Fruit fly (Drosophila melanogaster) whole organism, wandering third instar larva: ENCODE measurements around the gene Sec24CD.

Experiments used
- Abd-B ChIP-seq: fragments of >200 bp; optimal IDR thresholded peaks from 2 replicates; lab custom pipeline; 2017; ENCODE audit warnings: missing biosample characterization, missing genetic modification characterization
- CG32264 ChIP-seq: fragments of 200-800 bp; sonication (Bioruptor generic); optimal IDR thresholded peaks from 2 replicates; lab custom pipeline; 2016; ENCODE audit warnings: missing biosample characterization, missing genetic modification characterization
- CG9705 ChIP-seq: fragments of 200-800 bp; sonication (Bioruptor generic); optimal IDR thresholded peaks from 2 replicates; lab custom pipeline; 2018; ENCODE audit warnings: missing biosample characterization, mild to moderate bottlenecking, missing genetic modification characterization
- CrebA ChIP-seq: fragments of 200-800 bp; sonication (Bioruptor generic); optimal IDR thresholded peaks from 2 replicates; lab custom pipeline; 2016; ENCODE audit warnings: missing biosample characterization, mild to moderate bottlenecking, missing genetic modification characterization, borderline replicate concordance
- Dfd ChIP-seq: fragments of >200 bp; optimal IDR thresholded peaks from 2 replicates; lab custom pipeline; 2017; ENCODE audit warnings: missing biosample characterization, missing genetic modification characterization
- Dif ChIP-seq: fragments of 200-275, 200-300 bp; sonication (Bioruptor generic); optimal IDR thresholded peaks from 2 replicates; lab custom pipeline; 2018; ENCODE audit warnings: missing biosample characterization, missing genetic modification characterization; ENCODE audit not compliant: partially characterized antibody
- GATAd ChIP-seq: sonication (Bioruptor generic); optimal IDR thresholded peaks from 2 replicates; lab custom pipeline; 2016; ENCODE audit warnings: missing biosample characterization, missing genetic modification characterization
- HLH106 ChIP-seq: fragments of 200-800 bp; optimal IDR thresholded peaks from 3 replicates; lab custom pipeline; 2019; ENCODE audit warnings: missing biosample characterization, mild to moderate bottlenecking, missing genetic modification characterization, moderate library complexity
- Hnf4 ChIP-seq: fragments of 200-800 bp; sonication (Bioruptor generic); optimal IDR thresholded peaks from 2 replicates; lab custom pipeline; 2016; ENCODE audit warnings: missing biosample characterization, mild to moderate bottlenecking, missing genetic modification characterization
- Hr78 ChIP-seq: fragments of >200 bp; optimal IDR thresholded peaks from 2 replicates; lab custom pipeline; 2017; ENCODE audit warnings: missing biosample characterization, missing genetic modification characterization
- Hr83 ChIP-seq: fragments of 200-300 bp; sonication (Bioruptor generic); optimal IDR thresholded peaks from 2 replicates; lab custom pipeline; 2016; ENCODE audit warnings: missing biosample characterization, mild to moderate bottlenecking, missing genetic modification characterization, moderate library complexity; ENCODE audit not compliant: poor library complexity, severe bottlenecking
- Jra ChIP-seq: sonication (Bioruptor generic); optimal IDR thresholded peaks from 2 replicates; lab custom pipeline; 2016; ENCODE audit warnings: missing biosample characterization, missing genetic modification characterization
- Mio ChIP-seq: sonication (Bioruptor generic); optimal IDR thresholded peaks from 2 replicates; lab custom pipeline; 2016; ENCODE audit warnings: missing biosample characterization, missing genetic modification characterization
- Myc ChIP-seq: fragments of >200 bp; optimal IDR thresholded peaks from 2 replicates; lab custom pipeline; 2017
- N ChIP-seq: fragments of >200 bp; optimal IDR thresholded peaks from 2 replicates; lab custom pipeline; 2018; ENCODE audit warnings: missing biosample characterization, missing external identifiers, missing genetic modification characterization
- OdsH ChIP-seq: fragments of 200-800 bp; sonication (Bioruptor generic); optimal IDR thresholded peaks from 2 replicates; lab custom pipeline; 2016; ENCODE audit warnings: missing biosample characterization, mild to moderate bottlenecking, missing genetic modification characterization
- Rel ChIP-seq, 2 experiments: fragments of 200-800 bp; sonication (Bioruptor generic) in 1 of 2; optimal IDR thresholded peaks; 2 replicates in 1 of 2; 3 replicates in 1 of 2; lab custom pipeline; 2016 to 2019; ENCODE audit warnings: mild to moderate bottlenecking in 2 of 2, missing biosample characterization in 2 of 2, missing genetic modification characterization in 2 of 2, moderate library complexity in 1 of 2
- Sp1 ChIP-seq: fragments of 200-800 bp; sonication (Bioruptor generic); optimal IDR thresholded peaks from 3 replicates; lab custom pipeline; 2019; ENCODE audit warnings: missing biosample characterization, mild to moderate bottlenecking, missing genetic modification characterization, moderate library complexity
- Vsx2 ChIP-seq: fragments of 200-300, 225-300 bp; sonication (Bioruptor generic); optimal IDR thresholded peaks from 2 replicates; lab custom pipeline; 2018; ENCODE audit warnings: missing biosample characterization, missing genetic modification characterization; ENCODE audit not compliant: partially characterized antibody
- br ChIP-seq: fragments of 200-800 bp; sonication (Bioruptor generic); optimal IDR thresholded peaks from 2 replicates; lab custom pipeline; 2016; ENCODE audit warnings: missing biosample characterization, missing genetic modification characterization
- brk ChIP-seq: fragments of 200-800 bp; sonication (Bioruptor generic); optimal IDR thresholded peaks from 2 replicates; lab custom pipeline; 2016; ENCODE audit warnings: missing biosample characterization, mild to moderate bottlenecking, missing genetic modification characterization
- dl ChIP-seq, 2 experiments: fragments of 175-275, 200-275 bp in 1 of 2; fragments of 200-275 bp in 1 of 2; sonication (Bioruptor generic); optimal IDR thresholded peaks; lab custom pipeline; 2018; ENCODE audit warnings: mild to moderate bottlenecking in 2 of 2, missing biosample characterization in 2 of 2, missing genetic modification characterization in 2 of 2, moderate library complexity in 2 of 2; ENCODE audit not compliant: partially characterized antibody in 2 of 2, insufficient read depth in 1 of 2
- dmrt93B ChIP-seq: fragments of 200-800 bp; sonication (Bioruptor generic); optimal IDR thresholded peaks from 2 replicates; lab custom pipeline; 2018; ENCODE audit warnings: missing biosample characterization, mild to moderate bottlenecking, missing genetic modification characterization
- dsf ChIP-seq: sonication (Bioruptor generic); optimal IDR thresholded peaks from 2 replicates; lab custom pipeline; 2016; ENCODE audit warnings: missing biosample characterization, missing genetic modification characterization, borderline replicate concordance
- ey ChIP-seq: fragments of 200-800 bp; sonication (Bioruptor generic); optimal IDR thresholded peaks from 2 replicates; lab custom pipeline; 2016; ENCODE audit warnings: missing biosample characterization, missing genetic modification characterization
- foxo ChIP-seq, 2 experiments: fragments of 200-800 bp; sonication (Bioruptor generic); optimal IDR thresholded peaks; 2 replicates in 1 of 2; 3 replicates in 1 of 2; lab custom pipeline; 2016 to 2017; ENCODE audit warnings: missing biosample characterization in 2 of 2, missing genetic modification characterization in 2 of 2
- fru ChIP-seq: fragments of 200-800 bp; sonication (Bioruptor generic); optimal IDR thresholded peaks from 3 replicates; lab custom pipeline; 2016; ENCODE audit warnings: missing biosample characterization, mild to moderate bottlenecking, missing genetic modification characterization
- h ChIP-seq: fragments of 200-800 bp; sonication (Bioruptor generic); optimal IDR thresholded peaks from 3 replicates; lab custom pipeline; 2016; ENCODE audit warnings: missing biosample characterization, mild to moderate bottlenecking, missing genetic modification characterization
- jim ChIP-seq: fragments of 175-275, 200-325 bp; sonication (Bioruptor generic); optimal IDR thresholded peaks from 2 replicates; lab custom pipeline; 2016; ENCODE audit warnings: missing biosample characterization, mild to moderate bottlenecking, missing genetic modification characterization
- lola ChIP-seq: fragments of >200 bp; optimal IDR thresholded peaks from 2 replicates; lab custom pipeline; 2017; ENCODE audit warnings: missing biosample characterization, missing genetic modification characterization
- pan ChIP-seq: fragments of >200 bp; optimal IDR thresholded peaks from 2 replicates; lab custom pipeline; 2017
- psq ChIP-seq: fragments of 200-800 bp; sonication (Bioruptor generic); optimal IDR thresholded peaks from 3 replicates; lab custom pipeline; 2017; ENCODE audit warnings: missing biosample characterization, mild to moderate bottlenecking, missing genetic modification characterization, moderate library complexity
- rgr ChIP-seq: fragments of 200-800 bp; sonication (Bioruptor generic); optimal IDR thresholded peaks from 3 replicates; lab custom pipeline; 2016; ENCODE audit warnings: missing biosample characterization, mild to moderate bottlenecking, missing genetic modification characterization
- sage ChIP-seq: fragments of 200-800 bp; sonication (Bioruptor generic); optimal IDR thresholded peaks from 2 replicates; lab custom pipeline; 2016; ENCODE audit warnings: missing biosample characterization, mild to moderate bottlenecking, missing genetic modification characterization
- sv ChIP-seq: fragments of 200-800 bp; sonication (Bioruptor generic); optimal IDR thresholded peaks from 3 replicates; lab custom pipeline; 2016; ENCODE audit warnings: missing biosample characterization, missing genetic modification characterization
- tai ChIP-seq: sonication (Bioruptor generic); optimal IDR thresholded peaks from 2 replicates; lab custom pipeline; 2016; ENCODE audit warnings: missing biosample characterization, missing genetic modification characterization
- usp ChIP-seq: fragments of >200 bp; optimal IDR thresholded peaks from 2 replicates; lab custom pipeline; 2017; ENCODE audit warnings: missing biosample characterization, missing genetic modification characterization
- woc ChIP-seq: sonication (Bioruptor generic); optimal IDR thresholded peaks from 2 replicates; lab custom pipeline; 2016; ENCODE audit warnings: missing biosample characterization, mild to moderate bottlenecking, missing genetic modification characterization

Gene Sec24CD

dm6 chr2L:2214004-2214403 is 22.6 kb downstream of the Sec24CD start, which contains the start of the genes Uch and CG34174:
Uch (minus strand) TSS chr2L:2214211.
CG34174 (plus strand) TSS chr2L:2214266.
- TF ChIP-seq Hr83 (GFP tag; lab: Kevin White, UChicago): no peak
- TF ChIP-seq lola (GFP tag; lab: Kevin White, UChicago): no peak
- TF ChIP-seq sv (GFP tag; lab: Kevin White, UChicago): no peak
- peak; percentile 32 for TF ChIP-seq HLH106 (tag; lab: Kevin White, UChicago)
- no peak for TF ChIP-seq Jra (GFP tag; lab: Kevin White, UChicago)
- TF ChIP-seq foxo (GFP tag; optimal IDR thresholded peaks at IDR 0.05; lab: Kevin White, UChicago): peak in 1 of 2 experiments; percentile 30
- peak; percentile 64 for TF ChIP-seq Sp1 (GFP tag; lab: Kevin White, UChicago)
- TF ChIP-seq Vsx2 (GFP tag; lab: Kevin White, UChicago): no peak
- TF ChIP-seq psq (GFP tag; lab: Kevin White, UChicago): peak; percentile 2
- TF ChIP-seq Dfd (GFP tag; lab: Kevin White, UChicago): no peak
- TF ChIP-seq tai (GFP tag; lab: Kevin White, UChicago): no peak
- TF ChIP-seq Hnf4 (GFP tag; lab: Kevin White, UChicago): no peak
- TF ChIP-seq woc: no peak
- TF ChIP-seq Myc (lab: Kevin White, UChicago): no peak
- TF ChIP-seq Hr78: no peak
- no peak for TF ChIP-seq CG32264
- TF ChIP-seq dl (GFP tag; optimal IDR thresholded peaks at IDR 0.05; lab: Kevin White, UChicago; ENCODE audit: insufficient read depth in 1 of 2, partially characterized antibody in 2 of 2): no peak
- TF ChIP-seq rgr (GFP tag; lab: Kevin White, UChicago): peak; percentile 73
- no peak for TF ChIP-seq usp (GFP tag; lab: Kevin White, UChicago)
- TF ChIP-seq N (GFP tag; lab: Kevin White, UChicago): no peak
- no peak for TF ChIP-seq Mio
- TF ChIP-seq dmrt93B (GFP tag; lab: Kevin White, UChicago): no peak
- no peak for TF ChIP-seq sage
- peak; percentile 55 for TF ChIP-seq CG9705 (GFP tag; lab: Kevin White, UChicago)
- TF ChIP-seq CrebA (GFP tag; lab: Kevin White, UChicago): no peak
- TF ChIP-seq br (GFP tag; lab: Kevin White, UChicago): no peak
- peak; percentile 36 for TF ChIP-seq OdsH (GFP tag; lab: Kevin White, UChicago)
- no peak for TF ChIP-seq dsf
- TF ChIP-seq Rel (GFP tag; optimal IDR thresholded peaks at IDR 0.05; lab: Kevin White, UChicago): no peak
- TF ChIP-seq Rel (tag; optimal IDR thresholded peaks at IDR 0.05; lab: Kevin White, UChicago): peak; percentile 52
- no peak for TF ChIP-seq fru
- TF ChIP-seq GATAd (GFP tag; lab: Kevin White, UChicago): no peak
- no peak for TF ChIP-seq brk (GFP tag; lab: Kevin White, UChicago)
- no peak for TF ChIP-seq Dif (GFP tag; lab: Kevin White, UChicago)
- no peak for TF ChIP-seq pan (lab: Kevin White, UChicago)
- TF ChIP-seq ey (GFP tag; lab: Kevin White, UChicago): peak; percentile 3
- TF ChIP-seq jim: no peak
- no peak for TF ChIP-seq Abd-B
- peak; percentile 67 for TF ChIP-seq h

dm6 chr2L:2212478-2212877 is 24.2 kb downstream of the Sec24CD start, which contains the start of gene CG15385:
CG15385 (minus strand) TSS chr2L:2212571.
- TF ChIP-seq sv (GFP tag; lab: Kevin White, UChicago) (no peak), Rel (GFP tag; optimal IDR thresholded peaks at IDR 0.05; lab: Kevin White, UChicago) (no peak), Rel (tag; optimal IDR thresholded peaks at IDR 0.05; lab: Kevin White, UChicago) (peak; percentile 54), Dif (GFP tag; lab: Kevin White, UChicago) (peak; percentile 61)

dm6 chr2L:2209002-2209401 is 27.6 kb downstream of the Sec24CD start, which contains the start of gene CG33124:
CG33124 (minus strand) TSS chr2L:2209102.
- TF ChIP-seq OdsH (GFP tag; lab: Kevin White, UChicago): no peak
- TF ChIP-seq HLH106 (tag; lab: Kevin White, UChicago): no peak
- no peak for TF ChIP-seq Hnf4 (GFP tag; lab: Kevin White, UChicago)
- no peak for TF ChIP-seq usp (GFP tag; lab: Kevin White, UChicago)
- TF ChIP-seq Dfd (GFP tag; lab: Kevin White, UChicago): no peak
- TF ChIP-seq brk (GFP tag; lab: Kevin White, UChicago): no peak
- no peak for TF ChIP-seq Myc (lab: Kevin White, UChicago)
- no peak for TF ChIP-seq rgr (GFP tag; lab: Kevin White, UChicago)
- TF ChIP-seq Jra (GFP tag; lab: Kevin White, UChicago): no peak
- no peak for TF ChIP-seq N (GFP tag; lab: Kevin White, UChicago)
- no peak for TF ChIP-seq Rel (GFP tag; optimal IDR thresholded peaks at IDR 0.05; lab: Kevin White, UChicago)
- TF ChIP-seq Rel (tag; optimal IDR thresholded peaks at IDR 0.05; lab: Kevin White, UChicago): no peak
- no peak for TF ChIP-seq Hr78
- TF ChIP-seq dl (GFP tag; optimal IDR thresholded peaks at IDR 0.05; lab: Kevin White, UChicago; ENCODE audit: insufficient read depth in 1 of 2, partially characterized antibody in 2 of 2): no peak
